Worm (Caenorhabditis elegans) whole organism, dauer: ENCODE measurements around the gene nspg-14.

Experiments used
- unc-62 ChIP-seq: sonication (generic microtip); optimal IDR thresholded peaks from 2 replicates; lab custom pipeline; 2017; ENCODE audit warnings: missing biosample characterization, missing genetic modification reagents, missing genetic modification characterization

The nspg-14 gene

DNA sequence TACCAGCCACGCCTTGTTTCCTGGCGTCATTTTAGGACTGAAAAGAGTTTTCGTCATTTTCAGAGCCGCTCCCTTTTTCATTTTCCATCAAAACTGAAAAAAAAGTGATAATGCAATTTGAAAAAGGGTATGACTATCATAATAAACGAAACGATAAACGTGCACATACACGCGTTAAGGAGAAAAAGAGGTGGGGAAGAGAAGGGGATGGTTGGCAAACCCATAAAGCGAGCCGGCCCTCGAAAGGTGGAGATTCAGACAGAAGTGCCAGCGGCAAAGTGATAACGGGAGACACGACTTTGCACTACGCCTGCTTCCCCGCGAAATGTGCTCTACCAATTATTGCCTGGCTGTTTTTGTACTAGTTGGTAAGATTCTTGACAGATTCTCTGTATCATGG lies at the start of gene nspg-14:
Gene nspg-14 (plus strand): TSS at position 250 of the 400 bp plus-strand sequence.
- TF ChIP-seq unc-62 (GFP tag; lab: Kevin White, UChicago): no peak

DNA sequence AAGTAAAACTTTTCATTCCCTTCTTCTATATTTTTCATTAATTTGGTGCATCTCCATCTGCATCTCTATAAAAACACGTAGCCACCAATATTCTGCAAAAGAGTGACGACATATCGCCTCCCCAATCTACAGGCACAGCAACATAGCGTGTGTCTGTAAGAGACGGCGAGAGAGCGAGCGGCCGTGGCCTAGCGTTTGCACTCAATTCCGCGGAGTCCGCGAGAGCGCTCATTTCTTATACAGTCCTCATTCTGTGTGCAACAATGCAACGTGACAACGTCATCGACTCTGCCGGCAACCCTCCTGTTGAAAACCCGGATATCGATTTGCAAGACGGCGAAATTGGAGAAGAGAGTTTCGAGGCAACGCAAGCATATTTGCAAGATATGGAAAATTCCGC lies 47.3 kb upstream of the nspg-14 start, which contains the start of gene H28G03.2:
Gene H28G03.2 (plus strand): TSS at position 200 of the 400 bp plus-strand sequence.
- TF ChIP-seq unc-62 (GFP tag; lab: Kevin White, UChicago): no peak

ce11 chrX:5207819-5208218 lies 45.0 kb upstream of the nspg-14 start:
- no peak for TF ChIP-seq unc-62 (GFP tag; lab: Kevin White, UChicago)

ce11 chrX:5208326-5208725 lies 44.5 kb upstream of the nspg-14 start:
- no peak for TF ChIP-seq unc-62 (GFP tag; lab: Kevin White, UChicago)

DNA sequence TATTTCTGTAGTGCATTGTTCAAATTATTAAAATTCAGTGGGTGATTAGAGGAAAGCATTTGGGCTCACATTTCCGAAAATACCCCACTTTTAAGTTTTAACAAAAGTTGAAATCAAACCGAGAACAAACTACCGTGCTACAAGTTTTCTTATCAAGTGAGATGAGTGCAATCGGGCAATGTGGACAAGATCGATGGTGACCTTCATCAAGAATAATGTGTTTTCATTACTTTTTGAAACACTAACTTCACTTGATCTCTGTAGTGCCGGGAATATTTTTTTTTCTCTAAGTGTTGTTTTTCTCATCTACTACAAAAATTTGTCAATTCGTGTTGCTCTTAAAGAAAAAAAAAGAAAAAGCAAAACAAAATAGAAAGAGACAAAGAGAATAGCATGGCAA lies 44.0 kb upstream of the nspg-14 start:
- no peak for TF ChIP-seq unc-62 (GFP tag; lab: Kevin White, UChicago)

- TF ChIP-seq unc-62 (GFP tag; lab: Kevin White, UChicago): no peak
Observed at ce11 chrX:5209429-5209828, 43.4 kb upstream of the nspg-14 start.

DNA sequence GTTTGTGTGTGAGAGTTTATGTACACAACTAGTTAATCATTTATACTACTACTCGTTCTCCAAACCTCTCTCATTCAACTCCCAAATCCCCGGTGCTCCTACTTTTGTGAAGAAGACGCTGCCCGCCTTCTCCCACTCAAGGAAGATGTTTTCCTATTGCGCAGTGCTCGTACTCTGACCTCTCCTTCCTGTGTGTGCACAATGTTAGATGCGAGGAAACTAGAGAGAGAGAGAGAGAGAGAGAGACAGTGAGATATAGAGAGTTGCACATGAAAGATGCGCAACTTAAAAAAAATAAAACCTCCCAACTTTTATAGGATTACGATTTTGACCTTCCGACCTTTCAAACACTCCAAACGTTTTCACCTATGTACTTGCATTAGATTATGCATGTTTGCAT lies 42.3 kb upstream of the nspg-14 start:
- no peak for TF ChIP-seq unc-62 (GFP tag; lab: Kevin White, UChicago)

DNA sequence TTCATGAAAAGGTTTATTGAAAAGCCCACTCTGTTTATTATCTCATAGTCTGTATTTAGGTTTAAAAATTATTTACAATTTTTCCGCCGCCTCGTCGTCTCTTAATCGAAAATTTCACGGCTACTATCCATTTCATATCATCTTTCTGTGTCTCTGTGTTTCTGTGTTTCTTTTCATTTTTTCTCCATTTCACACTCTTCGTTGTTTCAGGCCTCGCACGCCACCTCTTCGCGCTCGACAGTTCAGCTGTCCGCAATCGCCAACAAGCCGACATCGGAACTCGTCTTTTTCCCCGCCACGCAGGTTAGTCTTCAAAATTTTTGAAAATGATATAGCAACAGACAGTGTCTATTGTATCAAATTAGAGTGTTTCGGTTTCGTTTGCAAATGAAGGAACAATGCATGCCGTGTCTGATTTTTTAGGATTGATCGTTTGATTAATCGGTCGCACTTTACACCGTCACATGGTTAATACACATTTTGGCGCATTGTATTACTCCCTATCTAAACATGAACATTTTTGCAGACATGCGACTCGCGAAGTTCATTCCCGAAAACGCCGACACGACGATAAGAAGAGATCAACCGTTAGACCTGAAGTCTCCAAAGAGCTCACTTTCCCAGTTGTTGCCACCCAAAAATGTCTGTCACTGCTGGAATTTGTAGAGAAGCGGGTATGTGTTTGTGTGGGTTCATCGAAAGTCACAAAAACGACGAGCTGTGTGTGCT lies 41.8 kb upstream of the nspg-14 start:
- TF ChIP-seq unc-62 (GFP tag; lab: Kevin White, UChicago): no peak

- no peak for TF ChIP-seq unc-62 (GFP tag; lab: Kevin White, UChicago)
Observed at ce11 chrX:5213032-5213431, 39.8 kb upstream of the nspg-14 start.

DNA sequence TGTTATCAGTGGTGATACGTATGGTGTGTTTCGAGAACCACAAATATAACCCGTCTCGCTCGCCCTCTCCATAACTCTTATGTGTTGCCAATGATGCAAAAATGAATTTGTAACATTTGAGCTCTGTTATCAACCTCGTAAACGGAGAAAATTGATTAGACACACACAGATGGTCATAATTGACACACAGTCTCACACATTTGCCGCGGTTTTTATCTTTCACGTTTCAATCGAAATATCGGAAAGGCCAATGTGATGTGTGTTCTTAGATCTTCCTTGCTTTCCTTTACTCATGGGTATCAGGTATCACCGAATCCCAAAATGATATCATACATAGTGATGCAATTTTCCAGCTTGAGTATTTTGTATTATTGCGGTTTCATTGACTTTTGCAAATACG lies 39.3 kb upstream of the nspg-14 start:
- TF ChIP-seq unc-62 (GFP tag; lab: Kevin White, UChicago): no peak

DNA sequence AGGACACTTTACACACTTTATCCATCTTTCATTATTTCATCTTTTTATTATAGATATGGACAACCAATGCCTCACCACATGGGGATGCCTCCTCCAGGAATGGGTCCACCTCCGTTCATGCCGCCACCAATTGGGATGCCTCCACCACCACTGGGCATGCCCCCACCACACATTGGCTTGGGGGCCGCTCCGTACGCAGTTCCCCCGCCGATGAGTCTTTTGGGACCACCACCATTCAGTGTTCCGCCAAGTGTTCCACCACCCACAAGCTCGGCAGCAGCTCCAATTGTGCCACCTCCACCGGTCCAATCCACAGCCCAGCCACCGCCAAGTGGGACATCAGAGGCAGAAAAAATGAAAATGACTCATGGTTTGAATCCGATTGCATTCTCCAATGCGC lies 38.1 kb upstream of the nspg-14 start:
- no peak for TF ChIP-seq unc-62 (GFP tag; lab: Kevin White, UChicago)

ce11 chrX:5216063-5216462 lies 36.8 kb upstream of the nspg-14 start, which contains the start of gene hrpa-2:
TSS of gene hrpa-2 (plus strand) at chrX:5216363.
- TF ChIP-seq unc-62 (GFP tag; lab: Kevin White, UChicago): no peak

DNA sequence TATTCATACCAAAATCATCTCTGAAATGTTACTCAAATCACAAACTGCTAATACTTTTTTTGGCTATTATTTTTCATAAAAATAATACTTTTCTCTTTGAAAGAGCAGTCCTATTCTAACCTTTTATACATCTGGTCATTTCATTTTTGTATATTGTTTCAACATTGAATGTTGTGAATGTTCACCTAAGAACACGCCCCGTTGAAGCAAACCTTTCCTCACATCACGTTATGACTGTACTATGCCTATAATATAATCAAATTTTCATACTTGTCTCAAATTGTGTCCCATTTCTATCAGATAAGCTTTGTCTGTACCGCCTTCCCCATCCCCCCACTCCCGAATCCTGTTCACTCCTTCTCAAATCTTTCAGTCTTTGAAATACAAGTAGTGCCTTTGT lies 34.5 kb upstream of the nspg-14 start:
- TF ChIP-seq unc-62 (GFP tag; lab: Kevin White, UChicago): no peak

DNA sequence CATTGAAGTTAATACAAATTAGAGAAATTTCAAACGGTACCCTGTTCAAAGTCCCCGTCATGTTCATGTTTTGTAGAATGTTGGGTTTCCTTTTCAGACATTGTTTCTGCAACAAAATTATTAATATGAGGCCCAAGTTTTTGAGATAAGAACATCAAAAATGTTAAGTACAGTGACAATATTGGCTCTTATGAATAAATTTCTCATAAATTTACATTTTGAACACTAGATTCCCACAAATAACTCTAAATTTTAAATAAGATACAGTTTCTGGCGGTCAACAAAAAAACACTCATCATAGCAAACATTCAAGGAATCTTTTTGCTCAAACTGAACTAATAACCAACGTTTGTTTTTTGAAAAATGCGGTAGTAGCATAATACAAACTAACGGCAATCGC lies 26.6 kb upstream of the nspg-14 start, which contains the start of gene H28G03.3:
Gene H28G03.3 (minus strand): TSS at position 101 of the 400 bp plus-strand sequence.
- TF ChIP-seq unc-62 (GFP tag; lab: Kevin White, UChicago): no peak

DNA sequence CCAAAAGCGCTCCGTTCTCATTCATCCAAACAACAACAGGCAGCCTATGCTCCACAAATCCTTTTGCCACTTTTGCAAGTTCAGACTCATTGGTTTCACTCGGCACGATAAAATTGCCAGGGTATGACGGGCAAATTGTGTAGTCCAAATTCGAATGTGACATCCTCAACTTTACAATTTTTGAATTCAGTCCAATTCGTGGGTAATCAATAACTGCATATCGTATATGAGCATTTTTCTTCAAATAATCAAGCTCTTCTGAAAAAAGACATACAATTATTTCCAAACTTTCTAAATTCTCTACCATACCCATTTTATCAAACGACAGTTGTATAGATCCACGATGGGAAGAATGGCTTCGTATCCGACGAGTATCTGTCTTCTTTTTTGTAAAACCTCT lies 14.6 kb upstream of the nspg-14 start:
- no peak for TF ChIP-seq unc-62 (GFP tag; lab: Kevin White, UChicago)

DNA sequence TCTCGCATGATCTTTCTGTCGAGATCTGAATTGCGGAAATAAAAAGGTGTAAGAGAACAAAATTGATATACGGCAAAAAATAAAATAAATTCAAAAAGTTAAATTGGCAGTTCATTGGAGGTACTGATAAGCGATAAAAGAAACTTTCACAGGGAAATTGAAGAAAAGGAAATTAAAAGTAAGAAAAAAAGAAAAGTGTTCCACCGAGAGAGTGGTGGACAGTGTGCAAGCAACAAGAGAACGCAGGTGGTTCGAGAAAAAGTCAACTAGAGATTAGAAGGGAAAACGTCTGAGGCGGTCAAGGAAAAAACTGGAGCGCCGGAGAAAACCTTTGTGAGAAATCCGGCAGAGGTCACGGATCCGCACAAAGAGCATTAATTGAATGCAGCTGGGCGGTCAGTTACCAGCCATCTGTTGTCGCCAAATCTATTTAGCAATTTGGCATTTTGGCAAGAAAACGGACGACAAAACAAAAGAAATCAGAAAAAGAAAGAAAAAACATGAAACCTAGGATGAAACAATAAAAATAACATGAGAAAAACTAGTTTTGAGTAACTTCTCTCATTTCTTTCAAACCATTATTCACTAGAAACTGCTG lies 9.4 kb upstream of the nspg-14 start, which contains the start of gene mtm-5:
Gene mtm-5 (minus strand): TSS at position 27 of the 598 bp plus-strand sequence.
- TF ChIP-seq unc-62 (GFP tag; lab: Kevin White, UChicago): no peak

ce11 chrX:5244041-5244440 lies 8.8 kb upstream of the nspg-14 start, which contains the start of gene Y34B4A.7:
TSS of gene Y34B4A.7 (plus strand) at chrX:5244337.
- no peak for TF ChIP-seq unc-62 (GFP tag; lab: Kevin White, UChicago)
